Fruit fly (Drosophila melanogaster) whole organism, embryonic: ENCODE results near the gene Crtc.

Experiments
- Asciz ChIP-seq: fragments of 200-800 bp; sonication (Bioruptor generic); optimal IDR thresholded peaks from 2 replicates; lab custom pipeline; 2017; ENCODE audit warnings: missing biosample characterization, mild to moderate bottlenecking, missing genetic modification characterization, missing genetic modification reagents
- B-H1 ChIP-seq: fragments of 200-800 bp; sonication (Bioruptor generic); IDR thresholded peaks from 3 replicates; pipeline ENCODE4 v1.3.6; 2022; ENCODE audit warnings: missing biosample characterization, missing genetic modification characterization
- CG11398 ChIP-seq: fragments of 200-800 bp; sonication (Bioruptor generic); optimal IDR thresholded peaks from 2 replicates; lab custom pipeline; 2016; ENCODE audit warnings: missing biosample characterization, missing genetic modification characterization
- CG11504 ChIP-seq: fragments of 200-800 bp; sonication (Bioruptor generic); optimal IDR thresholded peaks from 3 replicates; lab custom pipeline; 2019; ENCODE audit warnings: missing biosample characterization, mild to moderate bottlenecking, missing genetic modification characterization, moderate library complexity
- CG12391 ChIP-seq: fragments of 200-800 bp; sonication (Bioruptor generic); optimal IDR thresholded peaks from 3 replicates; lab custom pipeline; 2018; ENCODE audit warnings: missing biosample characterization, mild to moderate bottlenecking, missing genetic modification characterization, moderate library complexity
- CG15479 ChIP-seq: fragments of 200-800 bp; sonication (Bioruptor generic); optimal IDR thresholded peaks from 3 replicates; lab custom pipeline; 2019; ENCODE audit warnings: missing biosample characterization, mild to moderate bottlenecking, missing genetic modification characterization, moderate library complexity
- CG15601 ChIP-seq: fragments of 200-800 bp; sonication (Bioruptor generic); optimal IDR thresholded peaks from 3 replicates; lab custom pipeline; 2019; ENCODE audit warnings: missing biosample characterization, mild to moderate bottlenecking, missing genetic modification characterization, moderate library complexity
- CG1603 ChIP-seq: fragments of 200-800 bp; sonication (Bioruptor generic); optimal IDR thresholded peaks from 2 replicates; lab custom pipeline; 2019; ENCODE audit warnings: missing biosample characterization, mild to moderate bottlenecking, missing genetic modification characterization, moderate library complexity
- CG17829 ChIP-seq: fragments of 200-800 bp; optimal IDR thresholded peaks from 2 replicates; lab custom pipeline; 2019; ENCODE audit warnings: missing biosample characterization, mild to moderate bottlenecking, missing genetic modification characterization, moderate library complexity
- CG18011 ChIP-seq: fragments of 200-800 bp; sonication (Bioruptor generic); optimal IDR thresholded peaks from 2 replicates; lab custom pipeline; 2017; ENCODE audit warnings: missing biosample characterization, missing genetic modification characterization, mild to moderate bottlenecking, moderate library complexity, missing genotype
- CG2120 ChIP-seq: fragments of 200-800 bp; sonication (Bioruptor generic); optimal IDR thresholded peaks from 3 replicates; lab custom pipeline; 2016; ENCODE audit warnings: missing biosample characterization, missing genetic modification characterization
- CHES-1-like ChIP-seq: fragments of 200-800 bp; sonication (Bioruptor generic); optimal IDR thresholded peaks from 2 replicates; lab custom pipeline; 2016; ENCODE audit warnings: missing biosample characterization, missing genetic modification characterization
- CTCF ChIP-seq: fragments of 200-800 bp; sonication (Bioruptor generic); optimal IDR thresholded peaks from 2 replicates; lab custom pipeline; 2017; ENCODE audit warnings: missing biosample characterization, mild to moderate bottlenecking, missing genetic modification characterization, moderate library complexity
- Camta ChIP-seq: fragments of 200-800 bp; sonication (Bioruptor generic); optimal IDR thresholded peaks from 2 replicates; lab custom pipeline; 2016; ENCODE audit warnings: missing biosample characterization, missing genetic modification characterization
- Chrac-16 ChIP-seq: fragments of 200-800 bp; sonication (Bioruptor generic); optimal IDR thresholded peaks from 3 replicates; lab custom pipeline; 2016; ENCODE audit warnings: missing biosample characterization, missing genetic modification characterization
- CkIIα-i1 ChIP-seq: fragments of 200-800 bp; sonication (Bioruptor generic); IDR thresholded peaks from 2 replicates; pipeline ENCODE4 v1.3.6; 2022; ENCODE audit warnings: missing biosample characterization, missing genetic modification characterization
- CoRest ChIP-seq: fragments of 200-800 bp; sonication (Bioruptor generic); optimal IDR thresholded peaks from 3 replicates; lab custom pipeline; 2018; ENCODE audit warnings: missing biosample characterization, mild to moderate bottlenecking, missing genetic modification characterization, moderate library complexity
- Drgx ChIP-seq: fragments of 200-800 bp; sonication (Bioruptor generic); IDR thresholded peaks from 2 replicates; pipeline ENCODE4 v1.3.6; 2022; ENCODE audit warnings: missing biosample characterization, missing genetic modification characterization
- Ets65A ChIP-seq: fragments of 200-800 bp; sonication (Bioruptor generic); peaks from one replicate; lab custom pipeline; 2016; ENCODE audit warnings: missing biosample characterization, missing genetic modification characterization
- Fer3 ChIP-seq: fragments of 200-800 bp; sonication (Bioruptor generic); optimal IDR thresholded peaks from 2 replicates; lab custom pipeline; 2018; ENCODE audit warnings: missing biosample characterization, mild to moderate bottlenecking, missing genetic modification characterization, moderate library complexity
- HHEX ChIP-seq: fragments of 200-800 bp; sonication (Bioruptor generic); optimal IDR thresholded peaks from 3 replicates; lab custom pipeline; 2017; ENCODE audit warnings: missing biosample characterization, mild to moderate bottlenecking, missing genetic modification characterization, missing genetic modification reagents
- Hr78 ChIP-seq, 2 experiments: fragments of 200-800 bp in 1 of 2; fragments of >200 bp in 1 of 2; sonication (Bioruptor generic) in 1 of 2; optimal IDR thresholded peaks; 2 replicates each; lab custom pipeline; 2017 to 2019; ENCODE audit warnings: missing biosample characterization in 2 of 2, missing genetic modification characterization in 2 of 2, mild to moderate bottlenecking in 1 of 2, moderate library complexity in 1 of 2
- MESR4 ChIP-seq: fragments of 200-800 bp; sonication (Bioruptor generic); optimal IDR thresholded peaks from 2 replicates; lab custom pipeline; 2018; ENCODE audit warnings: missing biosample characterization, mild to moderate bottlenecking, missing genetic modification characterization, moderate library complexity
- Nf-YA ChIP-seq: fragments of 200-800 bp; sonication (Bioruptor generic); IDR thresholded peaks from 2 replicates; pipeline ENCODE4 v1.3.6; 2022; ENCODE audit warnings: missing biosample characterization, missing genetic modification characterization
- Nf-YC ChIP-seq: fragments of 200-800 bp; optimal IDR thresholded peaks from 3 replicates; lab custom pipeline; 2019; ENCODE audit warnings: missing biosample characterization, mild to moderate bottlenecking, missing genetic modification characterization, moderate library complexity
- Oli ChIP-seq: fragments of 200-800 bp; sonication (Bioruptor generic); optimal IDR thresholded peaks from 2 replicates; lab custom pipeline; 2018; ENCODE audit warnings: missing biosample characterization, mild to moderate bottlenecking, missing genetic modification characterization, moderate library complexity
- Ravus ChIP-seq: fragments of 200-800 bp; sonication (Bioruptor generic); IDR thresholded peaks from 2 replicates; pipeline ENCODE4 v1.3.6; 2022; ENCODE audit warnings: missing biosample characterization, missing genetic modification characterization
- Spps ChIP-seq: fragments of 200-800 bp; sonication (Bioruptor generic); optimal IDR thresholded peaks from 2 replicates; lab custom pipeline; 2018; ENCODE audit warnings: missing biosample characterization, mild to moderate bottlenecking, missing genetic modification characterization
- Xbp1 ChIP-seq: fragments of 200-800 bp; sonication (Bioruptor generic); optimal IDR thresholded peaks from 3 replicates; lab custom pipeline; 2016; ENCODE audit warnings: missing biosample characterization, mild to moderate bottlenecking, missing genetic modification characterization
- cato ChIP-seq: fragments of 200-800 bp; sonication (Bioruptor generic); optimal IDR thresholded peaks from 2 replicates; lab custom pipeline; 2016; ENCODE audit warnings: missing biosample characterization, missing genetic modification characterization, borderline replicate concordance
- dpn ChIP-seq, 2 experiments: fragments of 200-800 bp; sonication (Bioruptor generic); optimal IDR thresholded peaks; 3 replicates each; lab custom pipeline; 2016; ENCODE audit warnings: missing biosample characterization in 2 of 2, missing genetic modification characterization in 2 of 2
- ems ChIP-seq: fragments of 200-800 bp; sonication (Bioruptor generic); optimal IDR thresholded peaks from 3 replicates; lab custom pipeline; 2016; ENCODE audit warnings: missing biosample characterization, missing genetic modification characterization
- esg ChIP-seq: fragments of 200-800 bp; sonication (Bioruptor generic); conservative IDR thresholded peaks from 2 replicates; pipeline ENCODE4 v1.3.6; 2022; ENCODE audit warnings: missing biosample characterization, missing genetic modification characterization
- gsb ChIP-seq: fragments of 200-800 bp; sonication (Bioruptor generic); IDR thresholded peaks from 2 replicates; pipeline ENCODE4 v1.3.6; 2022; ENCODE audit warnings: missing biosample characterization, missing genetic modification characterization
- gsb-n ChIP-seq: fragments of 200-800 bp; sonication (Bioruptor generic); optimal IDR thresholded peaks from 3 replicates; lab custom pipeline; 2018; ENCODE audit warnings: missing biosample characterization, mild to moderate bottlenecking, missing genetic modification characterization
- hbn ChIP-seq: fragments of 200-800 bp; sonication (Bioruptor generic); IDR thresholded peaks from 2 replicates; pipeline ENCODE4 v1.3.6; 2022; ENCODE audit warnings: missing biosample characterization, missing genetic modification characterization; ENCODE audit not compliant: partially characterized antibody
- hth ChIP-seq: fragments of >200 bp; optimal IDR thresholded peaks from 2 replicates; lab custom pipeline; 2017; ENCODE audit warnings: inconsistent platforms
- insv ChIP-seq, 2 experiments: fragments of 200-800 bp; sonication (Bioruptor generic); optimal IDR thresholded peaks; 3 replicates each; lab custom pipeline; 2016 to 2018; ENCODE audit warnings: missing biosample characterization in 2 of 2, missing genetic modification characterization in 2 of 2
- jigr1 ChIP-seq: fragments of 200-800 bp; sonication (Bioruptor generic); IDR thresholded peaks from 3 replicates; pipeline ENCODE4 v1.3.6; 2022; ENCODE audit warnings: missing biosample characterization, missing genetic modification characterization
- kay ChIP-seq: fragments of 200-800 bp; sonication (Bioruptor generic); optimal IDR thresholded peaks from 2 replicates; lab custom pipeline; 2016; ENCODE audit warnings: missing biosample characterization, missing genetic modification characterization
- knrl ChIP-seq: fragments of 200-800 bp; sonication (Bioruptor generic); IDR thresholded peaks from 3 replicates; pipeline ENCODE4 v1.3.6; 2022; ENCODE audit warnings: missing biosample characterization, missing genetic modification characterization; ENCODE audit not compliant: partially characterized antibody
- maf-S ChIP-seq: fragments of 200-800 bp; sonication (Bioruptor generic); optimal IDR thresholded peaks from 2 replicates; lab custom pipeline; 2016; ENCODE audit warnings: missing biosample characterization, missing genetic modification characterization
- otp ChIP-seq: fragments of 200-800 bp; sonication (Bioruptor generic); IDR thresholded peaks from 3 replicates; pipeline ENCODE4, ENCODE4 v1.3.6; 2022; ENCODE audit warnings: missing biosample characterization, missing genetic modification characterization
- pan ChIP-seq, 4 experiments: fragments of >200 bp in 3 of 4; fragments of 200-800 bp in 1 of 4; sonication (Bioruptor generic) in 1 of 4; optimal IDR thresholded peaks in 3 of 4; IDR thresholded peaks in 1 of 4; 2 replicates each; pipeline versions ENCODE4 v1.3.6 to Lab custom; 2017 to 2022; ENCODE audit warnings: missing biosample characterization in 2 of 4, missing genetic modification characterization in 2 of 4, mixed read lengths in 1 of 4
- phol ChIP-seq: fragments of 200-800 bp; sonication (Bioruptor generic); optimal IDR thresholded peaks from 3 replicates; lab custom pipeline; 2018; ENCODE audit warnings: missing biosample characterization, mild to moderate bottlenecking, missing genetic modification characterization, moderate library complexity
- sima ChIP-seq: fragments of 200-800 bp; sonication (Bioruptor generic); optimal IDR thresholded peaks from 2 replicates; lab custom pipeline; 2016; ENCODE audit warnings: missing biosample characterization, missing genetic modification characterization
- unc-4 ChIP-seq: fragments of 200-800 bp; sonication (Bioruptor generic); IDR thresholded peaks from 2 replicates; pipeline ENCODE4 v1.3.6; 2022; ENCODE audit warnings: missing biosample characterization, missing genetic modification characterization; ENCODE audit not compliant: partially characterized antibody

The Crtc gene

dm6 chr3L:17658423-17659267 lies 10.4 kb downstream of the Crtc start (continued):
- TF ChIP-seq CG17829 = peak; percentile 76
- TF ChIP-seq B-H1 (GFP tag; lab: Robert Waterston, UW) = peak; percentile 87
- TF ChIP-seq otp (GFP tag; lab: Robert Waterston, UW) = peak; percentile 94
- peak; percentile 82 for TF ChIP-seq Asciz (GFP tag; lab: Kevin White, UChicago)
- TF ChIP-seq CHES-1-like (GFP tag; lab: Kevin White, UChicago) = peak; percentile 93
- peak; percentile 93 to 94 for TF ChIP-seq dpn (GFP tag; optimal IDR thresholded peaks at IDR 0.05; lab: Kevin White, UChicago)
- TF ChIP-seq CG15601 = peak; percentile 72
- TF ChIP-seq CTCF (GFP tag; lab: Kevin White, UChicago) = peak; percentile 41
- no peak for TF ChIP-seq pan (optimal IDR thresholded peaks at IDR 0.05; lab: Kevin White, UChicago)
- TF ChIP-seq pan (GFP tag; optimal IDR thresholded peaks at IDR 0.05 in 1 of 2, IDR thresholded peaks at IDR 0.05 in 1 of 2) = peak in 1 of 2 experiments; percentile 94
- peak; percentile 85 for TF ChIP-seq kay
- peak; percentile 93 for TF ChIP-seq Fer3 (tag; lab: Kevin White, UChicago)
- TF ChIP-seq Nf-YA (GFP tag; lab: Robert Waterston, UW) = peak; percentile 76
- peak; percentile 50; the same call in 1 of the 2 replicates for TF ChIP-seq CkIIα-i1
- peak in 1 of 2 experiments; percentile 55 for TF ChIP-seq Hr78 (GFP tag; optimal IDR thresholded peaks at IDR 0.05; lab: Kevin White, UChicago)
- TF ChIP-seq cato (GFP tag; lab: Kevin White, UChicago) = peak; percentile 19
- peak; percentile 27 for TF ChIP-seq MESR4 (GFP tag; lab: Kevin White, UChicago)
- peak; percentile 86 for TF ChIP-seq Xbp1 (GFP tag; lab: Kevin White, UChicago)
- no peak for TF ChIP-seq knrl (GFP tag; lab: Robert Waterston, UW)
- TF ChIP-seq CG15479 (GFP tag; lab: Kevin White, UChicago) = no peak
- TF ChIP-seq CG18011 (GFP tag; lab: Kevin White, UChicago) = peak; percentile 76
- no peak for TF ChIP-seq hbn (GFP tag; lab: Robert Waterston, UW)
- TF ChIP-seq esg = peak; percentile 86
- no peak for TF ChIP-seq hth (lab: Kevin White, UChicago)
- peak; percentile 85 for TF ChIP-seq maf-S
- peak; percentile 78 for TF ChIP-seq Chrac-16
- peak; percentile 89 for TF ChIP-seq gsb (GFP tag; lab: Robert Waterston, UW)
- peak in 1 of 2 experiments; percentile 4 for TF ChIP-seq insv (GFP tag; optimal IDR thresholded peaks at IDR 0.05; lab: Kevin White, UChicago)
- peak; percentile 70; the same call in 2 of the 3 replicates for TF ChIP-seq jigr1 (GFP tag; lab: Robert Waterston, UW)

dm6 chr3L:17657728-17658379 lies 11.2 kb downstream of the Crtc start:
- TF ChIP-seq unc-4 (GFP tag; lab: Robert Waterston, UW) (no peak), CoRest (tag; lab: Kevin White, UChicago) (peak; percentile 36), ems (GFP tag; lab: Kevin White, UChicago) (peak; percentile 27), CG2120 (peak; percentile 38), gsb-n (tag; lab: Kevin White, UChicago) (peak; percentile 13), CG11504 (tag; lab: Kevin White, UChicago) (peak; percentile 64), Drgx (GFP tag; lab: Robert Waterston, UW) (peak; percentile 76), Oli (tag; lab: Kevin White, UChicago) (peak; percentile 64), CG1603 (tag; lab: Kevin White, UChicago) (peak; percentile 24), Nf-YC (tag; lab: Kevin White, UChicago) (no peak), Ravus (GFP tag; lab: Robert Waterston, UW) (no peak), Spps (tag; lab: Kevin White, UChicago) (peak; percentile 15), phol (peak; percentile 52), HHEX (peak; percentile 23), Ets65A (GFP tag; lab: Kevin White, UChicago) (peak; percentile 89), CG11398 (no peak), sima (GFP tag; lab: Kevin White, UChicago) (no peak), CG12391 (tag; lab: Kevin White, UChicago) (peak; percentile 42), Camta (GFP tag; lab: Kevin White, UChicago) (peak; percentile 32)
